Worm (Caenorhabditis elegans) whole organism, late embryonic: Measurements from ENCODE around the gene C32C4.3.

Experiments
- ceh-9 ChIP-seq: sonication (generic microtip); optimal IDR thresholded peaks from 2 replicates; lab custom pipeline; 2016; ENCODE audit warnings: mild to moderate bottlenecking, missing genetic modification characterization, inconsistent platforms, missing compliant biosample characterization
- dmd-4 ChIP-seq: sonication (generic microtip); optimal IDR thresholded peaks from 2 replicates; lab custom pipeline; 2016; ENCODE audit warnings: borderline replicate concordance, missing genetic modification characterization, missing compliant biosample characterization
- fkh-10 ChIP-seq: fragments of 150-350 bp; optimal IDR thresholded peaks from 2 replicates; lab custom pipeline; 2014; ENCODE audit warnings: missing biosample characterization, missing genetic modification reagents, missing genetic modification characterization
- pag-3 ChIP-seq: sonication (generic microtip); optimal IDR thresholded peaks from 2 replicates; lab custom pipeline; 2016; ENCODE audit warnings: missing compliant biosample characterization, missing genetic modification characterization, borderline replicate concordance
- pha-4 ChIP-seq: fragments of 150-350 bp; optimal IDR thresholded peaks from 2 replicates; lab custom pipeline; 2018; ENCODE audit warnings: missing biosample characterization, missing genetic modification reagents, missing genetic modification characterization

ce11 chrV:10667284-10667683 is 20.3 kb upstream of the C32C4.3 start, which contains the start of gene twk-12:
- no peak for TF ChIP-seq fkh-10 (GFP tag; lab: Kevin White, UChicago)
- no peak for TF ChIP-seq ceh-9 (tag; lab: Kevin White, UChicago)
- no peak for TF ChIP-seq dmd-4 (tag; lab: Kevin White, UChicago)
- TF ChIP-seq pag-3 = no peak
- no peak for TF ChIP-seq pha-4 (tag; lab: Kevin White, UChicago)
